Worm (Caenorhabditis elegans): ENCODE results near the gene R02D5.4.

ce11 chrV:14500554-14500953 is 16.1 kb upstream of the R02D5.4 start:
- TF ChIP-seq peb-1 (tag; optimal IDR thresholded peaks at IDR 0.05) (no peak), elt-3 (tag; optimal IDR thresholded peaks at IDR 0.05) (no peak), nhr-25 (tag; optimal IDR thresholded peaks at IDR 0.05) (no peak), nhr-77 (tag; optimal IDR thresholded peaks at IDR 0.05) (no peak), lin-39 (tag; optimal IDR thresholded peaks at IDR 0.05) (no peak), F13H6.1 (tag; optimal IDR thresholded peaks at IDR 0.05) (no peak), ceh-16 (tag; optimal IDR thresholded peaks at IDR 0.05) (no peak), unc-62 (GFP tag; optimal IDR thresholded peaks at IDR 0.05) (no peak), mdl-1 (tag; optimal IDR thresholded peaks at IDR 0.05) (no peak), nhr-237 (tag; optimal IDR thresholded peaks at IDR 0.05) (no peak), dmd-4 (tag; optimal IDR thresholded peaks at IDR 0.05) (no peak), ama-1 (optimal IDR thresholded peaks at IDR 0.05) (no peak)

Data from whole organism, L2 larva.